Fruit fly (Drosophila melanogaster): ENCODE data around the gene Las.

Gene Las

dm6 chr3L:20405971-20406948, 25.9 kb downstream of the Las start (continued):
- TF ChIP-seq Ptx1 (GFP tag; IDR thresholded peaks at IDR 0.05) = no peak
- no peak for TF ChIP-seq CG3163 (GFP tag; optimal IDR thresholded peaks at IDR 0.05)
- TF ChIP-seq row (GFP tag; IDR thresholded peaks at IDR 0.05) = no peak
- no peak for TF ChIP-seq Lim3 (GFP tag; IDR thresholded peaks at IDR 0.05)
- no peak for TF ChIP-seq CG10654 (GFP tag; optimal IDR thresholded peaks at IDR 0.05)
- TF ChIP-seq hkb (optimal IDR thresholded peaks at IDR 0.05) = no peak
- peak; percentile 38; the same call in 1 of the 2 replicates for TF ChIP-seq hkb (GFP tag; IDR thresholded peaks at IDR 0.05)
- TF ChIP-seq CG14965 (GFP tag; optimal IDR thresholded peaks at IDR 0.05; ENCODE audit: borderline replicate concordance) = no peak
- TF ChIP-seq ab (GFP tag; optimal IDR thresholded peaks at IDR 0.05) = no peak
- no peak for TF ChIP-seq Adf1 (GFP tag; IDR thresholded peaks at IDR 0.05)
- TF ChIP-seq so (GFP tag; IDR thresholded peaks at IDR 0.05) = no peak
- 0 out of 3 replicates have a peak, but pooled peaks have one; percentile 9 for TF ChIP-seq dysf (GFP tag; IDR thresholded peaks at IDR 0.05)
- no peak for TF ChIP-seq CG10979 (tag; optimal IDR thresholded peaks at IDR 0.05)
- no peak for TF ChIP-seq CG12155 (GFP tag; optimal IDR thresholded peaks at IDR 0.05)
- peak; percentile 2 for TF ChIP-seq CG2712 (tag; optimal IDR thresholded peaks at IDR 0.05)
- no peak for TF ChIP-seq hb (GFP tag; IDR thresholded peaks at IDR 0.05; ENCODE audit: partially characterized antibody)
- TF ChIP-seq eyg (GFP tag; optimal IDR thresholded peaks at IDR 0.05) = no peak
- no peak for TF ChIP-seq az2 (GFP tag; optimal IDR thresholded peaks at IDR 0.05)
- TF ChIP-seq CG11398 (GFP tag; optimal IDR thresholded peaks at IDR 0.05) = no peak
- no peak for TF ChIP-seq CG10959 (GFP tag; IDR thresholded peaks at IDR 0.05)
- no peak for TF ChIP-seq CG11247 (GFP tag; IDR thresholded peaks at IDR 0.05)
- TF ChIP-seq fru (optimal IDR thresholded peaks at IDR 0.05) = no peak
- no peak for TF ChIP-seq ttk (GFP tag; IDR thresholded peaks at IDR 0.05)
- peak; percentile 60 for TF ChIP-seq CrebB (tag; optimal IDR thresholded peaks at IDR 0.05)
- no peak for TF ChIP-seq CG5953 (GFP tag; IDR thresholded peaks at IDR 0.05)
- TF ChIP-seq gce (GFP tag; IDR thresholded peaks at IDR 0.05) = no peak
- no peak for TF ChIP-seq Mrtf (GFP tag; IDR thresholded peaks at IDR 0.05)
- peak; percentile 48 for TF ChIP-seq HmgZ (tag; optimal IDR thresholded peaks at IDR 0.05)
- TF ChIP-seq Fer2 (tag; optimal IDR thresholded peaks at IDR 0.05) = no peak
- no peak for TF ChIP-seq tx (GFP tag; optimal IDR thresholded peaks at IDR 0.05)
- no peak for TF ChIP-seq oc (tag; optimal IDR thresholded peaks at IDR 0.05)
- TF ChIP-seq CG32772 (GFP tag; IDR thresholded peaks at IDR 0.05) = no peak
- TF ChIP-seq seq (GFP tag; IDR thresholded peaks at IDR 0.05) = no peak
- no peak for TF ChIP-seq CG14667 (GFP tag; IDR thresholded peaks at IDR 0.05)
- no peak for TF ChIP-seq bowl (GFP tag; IDR thresholded peaks at IDR 0.05)
- peak; percentile 59 for TF ChIP-seq ATbp (GFP tag; optimal IDR thresholded peaks at IDR 0.05)
- TF ChIP-seq stwl (tag; optimal IDR thresholded peaks at IDR 0.05) = no peak
- TF ChIP-seq CG12219 (GFP tag; optimal IDR thresholded peaks at IDR 0.05) = peak; percentile 37
- TF ChIP-seq pita (GFP tag; optimal IDR thresholded peaks at IDR 0.05) = no peak
- TF ChIP-seq NFAT (GFP tag; IDR thresholded peaks at IDR 0.05) = no peak
- TF ChIP-seq crol (GFP tag; IDR thresholded peaks at IDR 0.05) = no peak
- TF ChIP-seq CG6854 (GFP tag; optimal IDR thresholded peaks at IDR 0.05) = no peak
- 0 out of 2 replicates have a peak, but pooled peaks have one; percentile 31 for TF ChIP-seq CG14014 (GFP tag; IDR thresholded peaks at IDR 0.05)
- TF ChIP-seq ftz-f1 (GFP tag; optimal IDR thresholded peaks at IDR 0.05) = no peak
- no peak for TF ChIP-seq CG2116 (GFP tag; optimal IDR thresholded peaks at IDR 0.05)
- TF ChIP-seq Hr3 (GFP tag; optimal IDR thresholded peaks at IDR 0.05) = no peak
- no peak for TF ChIP-seq Jarid2 (GFP tag; optimal IDR thresholded peaks at IDR 0.05)
- TF ChIP-seq CG9727 (GFP tag; optimal IDR thresholded peaks at IDR 0.05) = no peak
- no peak for TF ChIP-seq mirr (GFP tag; optimal IDR thresholded peaks at IDR 0.05)
- no peak for TF ChIP-seq nerfin-1 (tag; optimal IDR thresholded peaks at IDR 0.05)
- no peak for TF ChIP-seq Bdp1 (GFP tag; optimal IDR thresholded peaks at IDR 0.05)

Measured in whole organism, embryonic.